Fruit fly (Drosophila melanogaster): Measurements from ENCODE around the gene Atac1.

The Atac1 gene

DNA sequence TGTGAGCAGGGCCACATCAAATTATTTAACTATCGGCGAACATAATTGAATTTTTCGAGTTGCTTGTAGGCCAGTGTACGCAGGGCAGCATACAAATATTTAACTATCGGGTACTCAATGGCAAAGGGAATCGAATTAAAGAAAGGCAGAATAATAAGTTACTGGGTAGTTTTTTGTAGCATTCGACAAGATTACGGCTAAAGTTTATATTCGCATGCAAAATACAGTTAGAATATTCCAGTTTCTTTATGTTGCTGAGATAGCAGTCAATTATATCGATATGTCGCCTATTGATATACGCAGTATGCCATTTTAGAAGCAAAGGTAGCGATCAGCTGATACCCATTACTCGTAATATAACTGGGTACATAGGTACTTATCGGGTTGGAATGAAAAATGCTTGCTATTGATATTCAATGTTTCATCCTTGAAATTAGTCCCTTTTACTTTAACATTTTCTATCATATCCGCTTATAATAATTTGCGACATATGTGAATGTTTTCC, 7.9 kb upstream of the Atac1 start (continued):
- TF ChIP-seq Fer1 (GFP tag; optimal IDR thresholded peaks at IDR 0.05) (peak; percentile 63), hbn (GFP tag; IDR thresholded peaks at IDR 0.05; ENCODE audit: partially characterized antibody) (peak; percentile 79), onecut (GFP tag; IDR thresholded peaks at IDR 0.05) (peak; percentile 55), CG11093 (GFP tag; IDR thresholded peaks at IDR 0.05) (0 out of 3 replicates have a peak, but pooled peaks have one; percentile 14)

- no peak for TF ChIP-seq psq (GFP tag; optimal IDR thresholded peaks at IDR 0.05)
- no peak for TF ChIP-seq Blimp-1 (GFP tag; optimal IDR thresholded peaks at IDR 0.05)
- no peak for TF ChIP-seq Tbp (GFP tag; optimal IDR thresholded peaks at IDR 0.05)
- peak; percentile 100 for TF ChIP-seq CG7963 (GFP tag; IDR thresholded peaks at IDR 0.05; ENCODE audit: partially characterized antibody)
- no peak for TF ChIP-seq CG18764 (GFP tag; optimal IDR thresholded peaks at IDR 0.05)
- no peak for TF ChIP-seq CG17802 (tag; optimal IDR thresholded peaks at IDR 0.05)
- peak; percentile 80 for TF ChIP-seq Doc3 (GFP tag; IDR thresholded peaks at IDR 0.05; ENCODE audit: partially characterized antibody)
- TF ChIP-seq wek (GFP tag; optimal IDR thresholded peaks at IDR 0.05) = no peak
- TF ChIP-seq CG17361 (GFP tag; IDR thresholded peaks at IDR 0.05) = no peak; the same call in 1 of the 3 replicates
- TF ChIP-seq slou (GFP tag; optimal IDR thresholded peaks at IDR 0.05) = no peak
- no peak for TF ChIP-seq h (optimal IDR thresholded peaks at IDR 0.05)
- TF ChIP-seq Fer1 (GFP tag; optimal IDR thresholded peaks at IDR 0.05) = no peak
- TF ChIP-seq stc (GFP tag; IDR thresholded peaks at IDR 0.05) = no peak
- TF ChIP-seq CG15073 (GFP tag; optimal IDR thresholded peaks at IDR 0.05) = no peak
- no peak for TF ChIP-seq CG15269 (tag; optimal IDR thresholded peaks at IDR 0.05)
- TF ChIP-seq en (GFP tag; optimal IDR thresholded peaks at IDR 0.05) = no peak
- TF ChIP-seq HLH54F (GFP tag; optimal IDR thresholded peaks at IDR 0.05) = no peak
- no peak for TF ChIP-seq HmgZ (tag; optimal IDR thresholded peaks at IDR 0.05)
- no peak for TF ChIP-seq CG18599 (GFP tag; optimal IDR thresholded peaks at IDR 0.05)
- TF ChIP-seq ERR (GFP tag; optimal IDR thresholded peaks at IDR 0.05) = no peak
- no peak for TF ChIP-seq crp (GFP tag; optimal IDR thresholded peaks at IDR 0.05)
- TF ChIP-seq Sox102F (GFP tag; optimal IDR thresholded peaks at IDR 0.05) = peak; percentile 15
- peak; percentile 43 for TF ChIP-seq CG9797 (GFP tag; optimal IDR thresholded peaks at IDR 0.05)
- no peak for TF ChIP-seq CG3163 (GFP tag; optimal IDR thresholded peaks at IDR 0.05)
- no peak for TF ChIP-seq Ptx1 (GFP tag; IDR thresholded peaks at IDR 0.05)
- TF ChIP-seq HmgD (GFP tag; optimal IDR thresholded peaks at IDR 0.05) = no peak
- peak; percentile 30 for TF ChIP-seq Oli (tag; optimal IDR thresholded peaks at IDR 0.05)
- TF ChIP-seq CG6272 (GFP tag; IDR thresholded peaks at IDR 0.05) = peak; percentile 80
- no peak for TF ChIP-seq D19B (GFP tag; optimal IDR thresholded peaks at IDR 0.05)
- TF ChIP-seq aop (GFP tag; IDR thresholded peaks at IDR 0.05) = no peak
- peak; percentile 99 for TF ChIP-seq knrl (GFP tag; IDR thresholded peaks at IDR 0.05; ENCODE audit: partially characterized antibody)
- peak; percentile 25 for TF ChIP-seq Usf (GFP tag; optimal IDR thresholded peaks at IDR 0.05)
- no peak for TF ChIP-seq Mes4 (GFP tag; optimal IDR thresholded peaks at IDR 0.05)
- no peak for TF ChIP-seq CG14667 (GFP tag; IDR thresholded peaks at IDR 0.05)
- TF ChIP-seq sr (GFP tag; IDR thresholded peaks at IDR 0.05) = no peak
- TF ChIP-seq CG11695 (GFP tag; IDR thresholded peaks at IDR 0.05) = 0 out of 3 replicates have a peak, but pooled peaks have one; percentile 21
- TF ChIP-seq CG5245 (GFP tag; optimal IDR thresholded peaks at IDR 0.05) = no peak
- TF ChIP-seq CG1024 (GFP tag; IDR thresholded peaks at IDR 0.05) = 0 out of 2 replicates have a peak, but pooled peaks have one; percentile 17
- TF ChIP-seq trh (GFP tag; optimal IDR thresholded peaks at IDR 0.05) = no peak
- peak; percentile 17 for TF ChIP-seq CG8290 (GFP tag; optimal IDR thresholded peaks at IDR 0.05)
- peak in 1 of 2 experiments; percentile 80 for TF ChIP-seq CG8290 (tag; optimal IDR thresholded peaks at IDR 0.05)
- no peak for TF ChIP-seq Six4 (GFP tag; optimal IDR thresholded peaks at IDR 0.05)
- TF ChIP-seq ro (GFP tag; IDR thresholded peaks at IDR 0.05) = no peak
- TF ChIP-seq CG10979 (tag; optimal IDR thresholded peaks at IDR 0.05) = no peak
- TF ChIP-seq CG12071 (GFP tag; optimal IDR thresholded peaks at IDR 0.05) = no peak
- peak; percentile 35 for TF ChIP-seq Jarid2 (GFP tag; optimal IDR thresholded peaks at IDR 0.05)
Observed at dm6 chr2L:6967422-6968012, 7.4 kb upstream of the Atac1 start, which contains the start of gene Sumo. Gene Sumo (minus strand): TSS chr2L:6967644.
